Worm (Caenorhabditis elegans) whole organism, late embryonic: ENCODE data around the gene spon-1.

Experiments
- C08G9.2 ChIP-seq: sonication (generic microtip); optimal IDR thresholded peaks from 2 replicates; lab custom pipeline; 2016; ENCODE audit warnings: mild to moderate bottlenecking, missing genetic modification characterization, moderate library complexity, missing compliant biosample characterization
- C38D4.7 ChIP-seq: fragments of 200-800 bp; sonication (Bioruptor generic); optimal IDR thresholded peaks from 2 replicates; lab custom pipeline; 2018; ENCODE audit warnings: mild to moderate bottlenecking, missing genetic modification characterization, moderate library complexity, missing compliant biosample characterization
- K02D7.2 ChIP-seq: sonication (generic microtip); optimal IDR thresholded peaks from 2 replicates; lab custom pipeline; 2017; ENCODE audit warnings: mild to moderate bottlenecking, missing genetic modification characterization, missing compliant biosample characterization
- K09A11.1 ChIP-seq: sonication (generic microtip); optimal IDR thresholded peaks from 2 replicates; lab custom pipeline; 2017; ENCODE audit warnings: antibody characterized with exemption, mild to moderate bottlenecking, missing genetic modification characterization, missing compliant biosample characterization; ENCODE audit not compliant: insufficient read depth
- Y22D7AL.16 ChIP-seq: sonication (generic microtip); optimal IDR thresholded peaks from 2 replicates; lab custom pipeline; 2016; ENCODE audit warnings: missing genetic modification characterization, missing compliant biosample characterization
- ceh-18 ChIP-seq: sonication (generic microtip); optimal IDR thresholded peaks from 2 replicates; lab custom pipeline; 2016; ENCODE audit warnings: missing genetic modification characterization, missing compliant biosample characterization
- ceh-19 ChIP-seq: fragments of 200-800 bp; sonication (Bioruptor generic); optimal IDR thresholded peaks from 2 replicates; lab custom pipeline; 2018; ENCODE audit warnings: mild to moderate bottlenecking, missing genetic modification characterization, missing compliant biosample characterization
- ceh-2 ChIP-seq: sonication (generic microtip); optimal IDR thresholded peaks from 2 replicates; lab custom pipeline; 2016; ENCODE audit warnings: missing genotype, missing genetic modification characterization, missing compliant biosample characterization
- ceh-22 ChIP-seq: sonication (generic microtip); optimal IDR thresholded peaks from 2 replicates; lab custom pipeline; 2017; ENCODE audit warnings: missing biosample characterization, missing genetic modification characterization
- ceh-30 ChIP-seq: fragments of 150-350 bp; optimal IDR thresholded peaks from 2 replicates; lab custom pipeline; 2014; ENCODE audit warnings: missing biosample characterization, missing genetic modification characterization
- ceh-31 ChIP-seq: sonication (generic microtip); optimal IDR thresholded peaks from 2 replicates; lab custom pipeline; 2016; ENCODE audit warnings: missing genetic modification characterization, missing compliant biosample characterization
- ceh-34 ChIP-seq: sonication (generic microtip); optimal IDR thresholded peaks from 2 replicates; lab custom pipeline; 2016; ENCODE audit warnings: mild to moderate bottlenecking, missing genetic modification characterization, missing compliant biosample characterization
- ceh-6 ChIP-seq: fragments of 200-800 bp; sonication (Bioruptor generic); optimal IDR thresholded peaks from 2 replicates; lab custom pipeline; 2018; ENCODE audit warnings: mild to moderate bottlenecking, missing genetic modification characterization, missing compliant biosample characterization
- dve-1 ChIP-seq: sonication (generic microtip); optimal IDR thresholded peaks from 2 replicates; lab custom pipeline; 2017; ENCODE audit warnings: antibody characterized with exemption, mild to moderate bottlenecking, missing genetic modification characterization, missing compliant biosample characterization
- elt-2 ChIP-seq: sonication (generic microtip); optimal IDR thresholded peaks from 2 replicates; lab custom pipeline; 2016; ENCODE audit warnings: missing genetic modification reagents, missing genetic modification characterization, missing compliant biosample characterization
- elt-4 ChIP-seq: sonication (generic microtip); optimal IDR thresholded peaks from 2 replicates; lab custom pipeline; 2016; ENCODE audit warnings: missing genetic modification characterization, missing compliant biosample characterization
- ets-4 ChIP-seq: sonication (generic microtip); optimal IDR thresholded peaks from 2 replicates; lab custom pipeline; 2016; ENCODE audit warnings: missing genetic modification characterization, missing compliant biosample characterization
- eyg-1 ChIP-seq: sonication (generic microtip); optimal IDR thresholded peaks from 2 replicates; lab custom pipeline; 2016; ENCODE audit warnings: missing genotype, missing genetic modification characterization, missing compliant biosample characterization
- fax-1 ChIP-seq: sonication (generic microtip); optimal IDR thresholded peaks from 2 replicates; lab custom pipeline; 2016; ENCODE audit warnings: missing genotype, missing genetic modification characterization, missing compliant biosample characterization
- fkh-6 ChIP-seq: sonication (generic microtip); optimal IDR thresholded peaks from 2 replicates; lab custom pipeline; 2016; ENCODE audit warnings: missing genetic modification characterization, missing compliant biosample characterization
- hlh-6 ChIP-seq: sonication (generic microtip); optimal IDR thresholded peaks from 2 replicates; lab custom pipeline; 2016; ENCODE audit warnings: missing genotype, missing genetic modification characterization, missing compliant biosample characterization
- hlh-8 ChIP-seq: sonication (generic microtip); optimal IDR thresholded peaks from 2 replicates; lab custom pipeline; 2016; ENCODE audit warnings: missing genotype, missing genetic modification characterization, missing compliant biosample characterization
- lim-6 ChIP-seq: sonication (generic microtip); optimal IDR thresholded peaks from 2 replicates; lab custom pipeline; 2016; ENCODE audit warnings: missing genetic modification characterization, missing compliant biosample characterization
- lin-11 ChIP-seq: fragments of 200-800 bp; sonication (Bioruptor generic); optimal IDR thresholded peaks from 2 replicates; lab custom pipeline; 2018; ENCODE audit warnings: mild to moderate bottlenecking, missing genetic modification characterization, missing compliant biosample characterization
- madf-2 ChIP-seq: sonication (generic microtip); optimal IDR thresholded peaks from 2 replicates; lab custom pipeline; 2017; ENCODE audit warnings: missing genetic modification characterization, missing compliant biosample characterization
- mec-3 ChIP-seq: sonication (generic microtip); optimal IDR thresholded peaks from 2 replicates; lab custom pipeline; 2016; ENCODE audit warnings: borderline replicate concordance, missing genetic modification characterization, missing compliant biosample characterization
- nfya-1 ChIP-seq: sonication (generic microtip); optimal IDR thresholded peaks from 2 replicates; lab custom pipeline; 2017; ENCODE audit warnings: missing genetic modification characterization, mild to moderate bottlenecking, missing compliant biosample characterization, antibody characterized with exemption, moderate library complexity
- nhr-11 ChIP-seq: fragments of 150-350 bp; optimal IDR thresholded peaks from 2 replicates; lab custom pipeline; 2014; ENCODE audit warnings: missing biosample characterization, missing genetic modification characterization
- nhr-232 ChIP-seq: sonication (generic microtip); optimal IDR thresholded peaks from 2 replicates; lab custom pipeline; 2016; ENCODE audit warnings: missing genetic modification characterization, missing compliant biosample characterization
- npax-4 ChIP-seq: sonication (generic microtip); optimal IDR thresholded peaks from 2 replicates; lab custom pipeline; 2016; ENCODE audit warnings: missing genetic modification characterization, missing compliant biosample characterization
- odd-2 ChIP-seq: sonication (generic microtip); optimal IDR thresholded peaks from 2 replicates; lab custom pipeline; 2017; ENCODE audit warnings: antibody characterized with exemption, mild to moderate bottlenecking, missing genetic modification characterization, missing compliant biosample characterization
- pag-3 ChIP-seq: sonication (generic microtip); optimal IDR thresholded peaks from 2 replicates; lab custom pipeline; 2016; ENCODE audit warnings: missing compliant biosample characterization, missing genetic modification characterization, borderline replicate concordance
- pax-1 ChIP-seq: fragments of 150-350 bp; optimal IDR thresholded peaks from 2 replicates; lab custom pipeline; 2014; ENCODE audit warnings: missing biosample characterization, missing genetic modification characterization
- pros-1 ChIP-seq: fragments of 150-350 bp; optimal IDR thresholded peaks from 2 replicates; lab custom pipeline; 2014; ENCODE audit warnings: missing biosample characterization, missing genetic modification reagents, missing genetic modification characterization
- ref-2 ChIP-seq: sonication (generic microtip); optimal IDR thresholded peaks from 2 replicates; lab custom pipeline; 2016; ENCODE audit warnings: missing genetic modification characterization, missing compliant biosample characterization
- sox-2 ChIP-seq: fragments of 200-800 bp; sonication (Bioruptor generic); IDR thresholded peaks from 2 replicates; pipeline ENCODE4 v1.3.6; 2022; ENCODE audit warnings: missing genetic modification reagents, missing genetic modification characterization, missing compliant biosample characterization
- syd-9 ChIP-seq: sonication (generic microtip); optimal IDR thresholded peaks from 2 replicates; lab custom pipeline; 2016; ENCODE audit warnings: mild to moderate bottlenecking, missing genetic modification characterization, moderate library complexity, missing compliant biosample characterization
- tbx-2 ChIP-seq: sonication (generic microtip); optimal IDR thresholded peaks from 2 replicates; lab custom pipeline; 2016; ENCODE audit warnings: missing genetic modification characterization, missing compliant biosample characterization
- ttx-3 ChIP-seq: sonication (generic microtip); optimal IDR thresholded peaks from 2 replicates; lab custom pipeline; 2016; ENCODE audit warnings: missing genetic modification reagents, missing genetic modification characterization, missing compliant biosample characterization
- unc-3 ChIP-seq, 2 experiments: fragments of 200-800 bp in 1 of 2; sonication (Bioruptor generic) in 1 of 2; sonication (generic microtip) in 1 of 2; conservative IDR thresholded peaks in 1 of 2; optimal IDR thresholded peaks in 1 of 2; 2 replicates each; pipeline versions ENCODE4 v1.3.6 to Lab custom; 2016 to 2022; ENCODE audit warnings: missing compliant biosample characterization in 2 of 2, missing genetic modification characterization in 2 of 2, missing genetic modification reagents in 1 of 2
- unc-42 ChIP-seq: sonication (generic microtip); optimal IDR thresholded peaks from 2 replicates; lab custom pipeline; 2016; ENCODE audit warnings: missing genotype, missing genetic modification characterization, missing compliant biosample characterization
- unc-55 ChIP-seq: sonication (generic microtip); optimal IDR thresholded peaks from 2 replicates; lab custom pipeline; 2017; ENCODE audit warnings: missing biosample characterization, missing genetic modification reagents, missing genetic modification characterization
- unc-86 ChIP-seq: sonication (generic microtip); optimal IDR thresholded peaks from 2 replicates; lab custom pipeline; 2016; ENCODE audit warnings: missing genetic modification characterization, missing compliant biosample characterization

The spon-1 gene

DNA sequence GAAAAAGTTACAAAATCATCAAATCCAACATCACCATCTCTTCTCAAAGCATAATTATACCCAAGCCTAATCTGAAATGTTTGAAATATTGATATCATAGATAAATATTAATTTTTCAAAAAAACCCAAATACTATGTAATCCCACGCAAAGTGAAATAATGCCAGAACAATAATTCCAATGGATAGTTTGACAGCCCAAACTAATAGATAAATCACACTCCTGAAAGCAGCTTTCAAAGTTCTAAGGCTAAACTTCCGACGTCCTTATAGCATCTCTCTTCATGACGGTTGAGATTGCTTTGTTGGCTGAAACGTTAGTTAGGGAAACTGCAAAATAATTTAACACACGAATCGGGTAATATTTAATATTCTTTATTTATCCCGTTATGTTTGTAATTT is 17.1 kb upstream of the spon-1 start:
- no peak for TF ChIP-seq lin-11 (tag; lab: Kevin White, UChicago)
- TF ChIP-seq, all 69 proteins: peak for 0

DNA sequence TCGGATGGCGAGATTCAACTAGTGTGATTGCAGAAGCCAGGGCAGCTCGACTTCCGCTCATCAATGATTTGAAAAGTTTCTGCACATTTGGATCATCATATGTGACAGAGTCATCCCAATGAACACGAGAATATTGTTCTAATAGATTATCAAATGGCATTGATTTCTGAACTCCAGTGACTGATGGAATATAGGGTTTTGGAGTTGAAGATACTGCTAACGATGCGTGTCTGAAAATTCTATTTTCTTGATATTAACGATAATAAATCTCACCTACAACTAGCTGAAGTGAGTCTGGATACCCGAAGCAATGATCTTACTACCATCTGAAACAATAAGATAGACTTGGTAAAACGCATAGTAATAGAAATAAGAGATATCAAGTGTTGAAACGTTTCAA is 15.5 kb upstream of the spon-1 start, which contains the start of gene mmaa-1:
Gene mmaa-1 (minus strand): TSS at position 328 of the 400 bp plus-strand sequence.
- TF ChIP-seq C08G9.2 (tag; lab: Kevin White, UChicago) (no peak), unc-86 (tag; lab: Kevin White, UChicago) (no peak), fax-1 (tag; lab: Kevin White, UChicago) (no peak), ref-2 (tag; lab: Kevin White, UChicago) (no peak), nhr-232 (no peak), pros-1 (tag; lab: Kevin White, UChicago) (no peak), sox-2 (GFP tag; lab: Robert Waterston, UW) (no peak), C38D4.7 (GFP tag; lab: Kevin White, UChicago) (no peak)

- no peak for TF ChIP-seq elt-4 (tag; lab: Kevin White, UChicago)
- TF ChIP-seq fkh-6 (tag; lab: Kevin White, UChicago): no peak
- TF ChIP-seq nhr-11 (tag; lab: Kevin White, UChicago): no peak
- no peak for TF ChIP-seq tbx-2 (tag; lab: Kevin White, UChicago)
- TF ChIP-seq odd-2: no peak
- no peak for TF ChIP-seq ceh-19 (GFP tag; lab: Kevin White, UChicago)
- TF ChIP-seq K02D7.2 (tag; lab: Kevin White, UChicago): no peak
- TF ChIP-seq ceh-2: no peak
- TF ChIP-seq ets-4: no peak
- TF ChIP-seq ceh-34 (tag; lab: Kevin White, UChicago): no peak
- TF ChIP-seq npax-4 (tag; lab: Kevin White, UChicago): no peak
- no peak for TF ChIP-seq Y22D7AL.16 (tag; lab: Kevin White, UChicago)
- no peak for TF ChIP-seq ttx-3 (tag; lab: Kevin White, UChicago)
- TF ChIP-seq hlh-8: no peak
- TF ChIP-seq ref-2 (tag; lab: Kevin White, UChicago): no peak
- TF ChIP-seq ceh-18 (tag; lab: Kevin White, UChicago): no peak
These were observed 14.1 kb upstream of the spon-1 start for ce11 chrII:7102288-7102687.

DNA sequence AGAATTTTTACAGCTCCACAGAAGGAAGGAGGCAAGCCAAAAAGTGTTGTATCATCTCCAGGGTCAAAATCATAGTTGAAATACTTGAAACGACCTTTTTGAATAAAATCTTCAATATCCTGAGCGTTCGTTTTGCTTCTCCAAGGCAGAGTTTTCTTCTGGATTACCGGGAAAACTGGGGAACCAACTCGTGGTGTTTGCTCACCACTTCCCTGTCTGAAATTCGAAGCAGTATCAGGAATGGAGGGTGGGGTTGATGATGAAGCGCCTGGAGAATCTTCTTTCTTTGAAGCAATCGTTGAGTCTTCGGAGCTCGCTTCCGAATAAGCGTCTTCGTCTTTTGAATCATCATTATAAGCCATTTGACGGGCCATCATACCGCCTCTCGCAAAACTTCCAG is 13.2 kb upstream of the spon-1 start:
- no peak for TF ChIP-seq pag-3
- TF ChIP-seq unc-42 (tag; lab: Kevin White, UChicago): no peak
- no peak for TF ChIP-seq lim-6 (tag; lab: Kevin White, UChicago)
- TF ChIP-seq syd-9 (tag; lab: Kevin White, UChicago): no peak
- TF ChIP-seq nfya-1 (tag; lab: Kevin White, UChicago): no peak
- no peak for TF ChIP-seq ref-2 (tag; lab: Kevin White, UChicago)

- no peak for TF ChIP-seq K09A11.1
- TF ChIP-seq ceh-31: peak; percentile 80
- peak; percentile 52 for TF ChIP-seq tbx-2 (tag; lab: Kevin White, UChicago)
- no peak for TF ChIP-seq hlh-6
- TF ChIP-seq hlh-8: no peak
- TF ChIP-seq elt-2 (tag; lab: Kevin White, UChicago): peak; percentile 42
- TF ChIP-seq madf-2 (tag; lab: Kevin White, UChicago): no peak
- TF ChIP-seq mec-3 (tag; lab: Kevin White, UChicago): no peak
- peak; percentile 6 for TF ChIP-seq unc-42 (tag; lab: Kevin White, UChicago)
- peak; percentile 50 for TF ChIP-seq dve-1 (tag; lab: Kevin White, UChicago)
- TF ChIP-seq Y22D7AL.16 (tag; lab: Kevin White, UChicago): no peak
- no peak for TF ChIP-seq ceh-30 (tag; lab: Kevin White, UChicago)
- TF ChIP-seq pax-1 (tag; lab: Kevin White, UChicago): peak; percentile 19
- no peak for TF ChIP-seq ceh-6 (GFP tag; lab: Kevin White, UChicago)
- TF ChIP-seq unc-3 (GFP tag; conservative IDR thresholded peaks at IDR 0.05; lab: Robert Waterston, UW): no peak
- TF ChIP-seq unc-3 (tag; optimal IDR thresholded peaks at IDR 0.05; lab: Kevin White, UChicago): no peak
- TF ChIP-seq ceh-22 (tag; lab: Kevin White, UChicago): no peak
- TF ChIP-seq eyg-1 (tag; lab: Kevin White, UChicago): no peak
- TF ChIP-seq unc-55 (GFP tag; lab: Kevin White, UChicago): peak; percentile 38
- TF ChIP-seq fkh-6 (tag; lab: Kevin White, UChicago): no peak
- peak; percentile 39 for TF ChIP-seq ets-4
These were observed 11.4 kb upstream of the spon-1 start, which contains the start of the genes farl-11 and rpl-33 for ce11 chrII:7104794-7105613. TSS of gene farl-11 (minus strand) at chrII:7105035. TSS of gene rpl-33 (plus strand) at chrII:7105563.
